Worm (Caenorhabditis elegans) whole organism, midembryonic: ENCODE data around the gene npr-35.

Experiments
- T22C8.4 ChIP-seq: fragments of 200-800 bp; sonication (Bioruptor generic); IDR thresholded peaks from 2 replicates; pipeline ENCODE4 v1.3.6; 2022; ENCODE audit warnings: missing genetic modification characterization, missing compliant biosample characterization
- flt-1 ChIP-seq: fragments of 200-800 bp; sonication (Bioruptor generic); IDR thresholded peaks from 2 replicates; pipeline ENCODE4 v1.3.6; 2022; ENCODE audit warnings: missing genetic modification characterization, missing compliant biosample characterization
- klf-2 ChIP-seq: fragments of 200-800 bp; sonication (Bioruptor generic); conservative IDR thresholded peaks from 2 replicates; pipeline ENCODE4 v1.3.6; 2022; ENCODE audit warnings: missing genetic modification reagents, missing genetic modification characterization, missing compliant biosample characterization
- ref-1 ChIP-seq: fragments of 200-800 bp; sonication (Bioruptor generic); conservative IDR thresholded peaks from 2 replicates; pipeline ENCODE4 v1.3.6; 2022; ENCODE audit warnings: missing genetic modification reagents, missing genetic modification characterization, missing compliant biosample characterization
- ztf-29 ChIP-seq: fragments of 200-800 bp; sonication (Bioruptor generic); IDR thresholded peaks from 2 replicates; pipeline ENCODE4 v1.3.6; 2022; ENCODE audit warnings: missing genetic modification reagents, missing genetic modification characterization, missing compliant biosample characterization

ce11 chrIV:7726325-7726724, 17.3 kb upstream of the npr-35 start, which contains the start of gene C50F7.5:
- TF ChIP-seq flt-1 (GFP tag; lab: Robert Waterston, UW) (no peak), ref-1 (GFP tag; lab: Robert Waterston, UW) (no peak), klf-2 (no peak), T22C8.4 (GFP tag; lab: Robert Waterston, UW) (no peak), ztf-29 (GFP tag; lab: Robert Waterston, UW) (no peak)
